Fruit fly (Drosophila melanogaster) whole organism, embryonic: ENCODE measurements around the gene CG11279.

Experiments used
- CG1024 ChIP-seq: fragments of 200-800 bp; sonication (Bioruptor generic); IDR thresholded peaks from 2 replicates; pipeline ENCODE4 v1.3.6; 2022; ENCODE audit warnings: missing biosample characterization, missing genetic modification characterization
- CG10565 ChIP-seq: fragments of 200-800 bp; sonication (Bioruptor generic); optimal IDR thresholded peaks from 3 replicates; lab custom pipeline; 2016; ENCODE audit warnings: missing biosample characterization, mild to moderate bottlenecking, missing genetic modification characterization
- CG11504 ChIP-seq: fragments of 200-800 bp; sonication (Bioruptor generic); optimal IDR thresholded peaks from 3 replicates; lab custom pipeline; 2019; ENCODE audit warnings: missing biosample characterization, mild to moderate bottlenecking, missing genetic modification characterization, moderate library complexity
- CG11695 ChIP-seq: fragments of 200-800 bp; sonication (Bioruptor generic); IDR thresholded peaks from 3 replicates; pipeline ENCODE4 v1.3.6; 2022; ENCODE audit warnings: missing biosample characterization, missing genetic modification characterization
- CG11696 ChIP-seq: fragments of 200-800 bp; sonication (Bioruptor generic); IDR thresholded peaks from 2 replicates; pipeline ENCODE4 v1.3.6; 2022; ENCODE audit warnings: missing biosample characterization, missing genetic modification characterization
- CG12071 ChIP-seq: fragments of 200-800 bp; sonication (Bioruptor generic); optimal IDR thresholded peaks from 3 replicates; lab custom pipeline; 2018; ENCODE audit warnings: missing biosample characterization, mild to moderate bottlenecking, missing genetic modification characterization
- CG12155 ChIP-seq: fragments of 200-800 bp; sonication (Bioruptor generic); optimal IDR thresholded peaks from 3 replicates; lab custom pipeline; 2016; ENCODE audit warnings: missing biosample characterization, missing genetic modification characterization
- CG12219 ChIP-seq: fragments of 200-800 bp; sonication (Bioruptor generic); optimal IDR thresholded peaks from 3 replicates; lab custom pipeline; 2018; ENCODE audit warnings: missing biosample characterization, mild to moderate bottlenecking, missing genetic modification characterization
- CG12236 ChIP-seq: fragments of 200-800 bp; sonication (Bioruptor generic); optimal IDR thresholded peaks from 2 replicates; lab custom pipeline; 2016; ENCODE audit warnings: missing biosample characterization, missing genetic modification characterization
- CG13775 ChIP-seq: fragments of 200-800 bp; sonication (Bioruptor generic); optimal IDR thresholded peaks from 3 replicates; lab custom pipeline; 2017; ENCODE audit warnings: missing biosample characterization, mild to moderate bottlenecking, missing genetic modification characterization
- CG14050 ChIP-seq: fragments of 200-800 bp; sonication (Bioruptor generic); IDR thresholded peaks from 3 replicates; pipeline ENCODE4 v1.3.6; 2022; ENCODE audit warnings: missing biosample characterization, missing genetic modification characterization
- CG14441 ChIP-seq: fragments of 200-800 bp; sonication (Bioruptor generic); IDR thresholded peaks from 2 replicates; pipeline ENCODE4 v1.3.6; 2022; ENCODE audit warnings: missing biosample characterization, missing genetic modification characterization
- CG17568 ChIP-seq: fragments of 200-800 bp; sonication (Bioruptor generic); optimal IDR thresholded peaks from 2 replicates; lab custom pipeline; 2018; ENCODE audit warnings: missing biosample characterization, mild to moderate bottlenecking, missing genetic modification characterization, moderate library complexity
- CG18619 ChIP-seq: fragments of 200-800 bp; sonication (Bioruptor generic); optimal IDR thresholded peaks from 3 replicates; lab custom pipeline; 2017; ENCODE audit warnings: missing biosample characterization, mild to moderate bottlenecking, missing genetic modification characterization
- CG2678 ChIP-seq: fragments of 200-800 bp; sonication (Bioruptor generic); optimal IDR thresholded peaks from 3 replicates; lab custom pipeline; 2019; ENCODE audit warnings: missing biosample characterization, mild to moderate bottlenecking, missing genetic modification characterization, moderate library complexity
- CG31365 ChIP-seq: fragments of 200-800 bp; sonication (Bioruptor generic); optimal IDR thresholded peaks from 2 replicates; lab custom pipeline; 2018; ENCODE audit warnings: missing biosample characterization, mild to moderate bottlenecking, missing genetic modification characterization
- CG32767 ChIP-seq: fragments of 200-800 bp; sonication (Bioruptor generic); IDR thresholded peaks from 2 replicates; pipeline ENCODE4 v1.3.6; 2022; ENCODE audit warnings: missing biosample characterization, missing genetic modification characterization
- CG3281 ChIP-seq: fragments of 200-800 bp; sonication (Bioruptor generic); optimal IDR thresholded peaks from 3 replicates; lab custom pipeline; 2017; ENCODE audit warnings: missing biosample characterization, mild to moderate bottlenecking, missing genetic modification characterization
- CG6813 ChIP-seq: fragments of 200-800 bp; sonication (Bioruptor generic); optimal IDR thresholded peaks from 2 replicates; lab custom pipeline; 2017; ENCODE audit warnings: missing biosample characterization, missing genetic modification characterization, mild to moderate bottlenecking, moderate library complexity, missing genetic modification reagents
- CG7556 ChIP-seq: fragments of 200-800 bp; sonication (Bioruptor generic); optimal IDR thresholded peaks from 2 replicates; lab custom pipeline; 2017; ENCODE audit warnings: missing biosample characterization, mild to moderate bottlenecking, missing genetic modification characterization
- CG9817 ChIP-seq: fragments of 200-800 bp; sonication (Bioruptor generic); optimal IDR thresholded peaks from 2 replicates; lab custom pipeline; 2018; ENCODE audit warnings: missing biosample characterization, mild to moderate bottlenecking, missing genetic modification characterization, moderate library complexity
- CG9876 ChIP-seq: fragments of 200-800 bp; sonication (Bioruptor generic); optimal IDR thresholded peaks from 2 replicates; lab custom pipeline; 2016; ENCODE audit warnings: missing biosample characterization, missing genetic modification characterization
- Dp ChIP-seq: fragments of 200-800 bp; sonication (Bioruptor generic); optimal IDR thresholded peaks from 2 replicates; lab custom pipeline; 2018; ENCODE audit warnings: missing biosample characterization, mild to moderate bottlenecking, missing genetic modification characterization, moderate library complexity
- E2f1 ChIP-seq: fragments of 200-800 bp; sonication (Bioruptor generic); IDR thresholded peaks from 2 replicates; pipeline ENCODE4 v1.3.6; 2022; ENCODE audit warnings: missing biosample characterization, missing genetic modification characterization
- Fer1 ChIP-seq: fragments of 200-800 bp; sonication (Bioruptor generic); optimal IDR thresholded peaks from 2 replicates; lab custom pipeline; 2017; ENCODE audit warnings: missing biosample characterization, mild to moderate bottlenecking, missing genetic modification characterization
- Fer3 ChIP-seq: fragments of 200-800 bp; sonication (Bioruptor generic); optimal IDR thresholded peaks from 2 replicates; lab custom pipeline; 2018; ENCODE audit warnings: missing biosample characterization, mild to moderate bottlenecking, missing genetic modification characterization, moderate library complexity
- Hmr ChIP-seq: fragments of 200-800 bp; sonication (Bioruptor generic); optimal IDR thresholded peaks from 3 replicates; lab custom pipeline; 2017; ENCODE audit warnings: mild to moderate bottlenecking, missing biosample characterization, missing genetic modification reagents, missing genetic modification characterization
- Hmx ChIP-seq: fragments of 200-800 bp; sonication (Bioruptor generic); optimal IDR thresholded peaks from 2 replicates; lab custom pipeline; 2016; ENCODE audit warnings: missing biosample characterization, missing genetic modification characterization
- Jarid2 ChIP-seq: fragments of 200-800 bp; sonication (Bioruptor generic); optimal IDR thresholded peaks from 3 replicates; lab custom pipeline; 2017; ENCODE audit warnings: mild to moderate bottlenecking, missing biosample characterization, missing genetic modification reagents, missing genetic modification characterization
- Lpt ChIP-seq: fragments of >200 bp; optimal IDR thresholded peaks from 2 replicates; lab custom pipeline; 2018; ENCODE audit warnings: missing biosample characterization, missing genetic modification characterization
- Mes4 ChIP-seq: fragments of 200-800 bp; sonication (Bioruptor generic); optimal IDR thresholded peaks from 2 replicates; lab custom pipeline; 2016; ENCODE audit warnings: missing biosample characterization, missing genetic modification characterization
- NC2β ChIP-seq: fragments of 200-800 bp; sonication (Bioruptor generic); optimal IDR thresholded peaks from 2 replicates; lab custom pipeline; 2016; ENCODE audit warnings: missing biosample characterization, missing genetic modification characterization
- Ptx1 ChIP-seq: fragments of 200-800 bp; sonication (Bioruptor generic); IDR thresholded peaks from 2 replicates; pipeline ENCODE4 v1.3.6; 2022; ENCODE audit warnings: missing biosample characterization, missing genetic modification characterization
- Rx ChIP-seq: fragments of 200-800 bp; sonication (Bioruptor generic); IDR thresholded peaks from 2 replicates; pipeline ENCODE4 v1.3.6; 2022; ENCODE audit warnings: missing biosample characterization, missing genetic modification characterization
- ara ChIP-seq: fragments of 200-800 bp; sonication (Bioruptor generic); IDR thresholded peaks from 2 replicates; pipeline ENCODE4 v1.3.6; 2022; ENCODE audit warnings: missing biosample characterization, missing genetic modification characterization
- caup ChIP-seq: fragments of 200-800 bp; sonication (Bioruptor generic); optimal IDR thresholded peaks from 3 replicates; lab custom pipeline; 2017; ENCODE audit warnings: missing biosample characterization, mild to moderate bottlenecking, missing genetic modification characterization, moderate library complexity; ENCODE audit not compliant: severe bottlenecking
- corto ChIP-seq: fragments of 200-800 bp; sonication (Bioruptor generic); optimal IDR thresholded peaks from 2 replicates; lab custom pipeline; 2016; ENCODE audit warnings: missing biosample characterization, mild to moderate bottlenecking, missing genetic modification characterization, moderate library complexity
- dysf ChIP-seq: fragments of 200-800 bp; sonication (Bioruptor generic); IDR thresholded peaks from 3 replicates; pipeline ENCODE4 v1.3.6; 2022; ENCODE audit warnings: missing biosample characterization, missing genetic modification characterization
- eve ChIP-seq, 2 experiments: fragments of >200 bp; optimal IDR thresholded peaks; 2 replicates each; lab custom pipeline; 2017; ENCODE audit warnings: missing biosample characterization in 2 of 2, missing genetic modification characterization in 2 of 2
- ftz-f1 ChIP-seq: fragments of 200-800 bp; sonication (Bioruptor generic); optimal IDR thresholded peaks from 2 replicates; lab custom pipeline; 2016; ENCODE audit warnings: missing biosample characterization, missing genetic modification characterization
- gcm ChIP-seq: fragments of 200-800 bp; sonication (Bioruptor generic); optimal IDR thresholded peaks from 2 replicates; lab custom pipeline; 2019; ENCODE audit warnings: missing biosample characterization, mild to moderate bottlenecking, missing genetic modification characterization, moderate library complexity
- ind ChIP-seq: fragments of 200-800 bp; sonication (Bioruptor generic); optimal IDR thresholded peaks from 3 replicates; lab custom pipeline; 2016; ENCODE audit warnings: missing biosample characterization, missing genetic modification characterization
- insv ChIP-seq, 2 experiments: fragments of 200-800 bp; sonication (Bioruptor generic); optimal IDR thresholded peaks; 3 replicates each; lab custom pipeline; 2016 to 2018; ENCODE audit warnings: missing biosample characterization in 2 of 2, missing genetic modification characterization in 2 of 2
- jumu ChIP-seq: fragments of 200-800 bp; sonication (Bioruptor generic); optimal IDR thresholded peaks from 3 replicates; lab custom pipeline; 2016; ENCODE audit warnings: missing biosample characterization, missing genetic modification characterization
- ken ChIP-seq: fragments of 200-800 bp; sonication (Bioruptor generic); IDR thresholded peaks from 3 replicates; pipeline ENCODE4 v1.3.6; 2022; ENCODE audit warnings: missing biosample characterization, missing genetic modification characterization
- luna ChIP-seq: fragments of 200-800 bp; sonication (Bioruptor generic); optimal IDR thresholded peaks from 2 replicates; lab custom pipeline; 2016; ENCODE audit warnings: missing biosample characterization, missing genetic modification characterization
- nmo ChIP-seq: fragments of 200-800 bp; sonication (Bioruptor generic); optimal IDR thresholded peaks from 2 replicates; lab custom pipeline; 2018; ENCODE audit warnings: missing biosample characterization, mild to moderate bottlenecking, missing genetic modification characterization, moderate library complexity
- ranshi ChIP-seq: fragments of 200-800 bp; sonication (Bioruptor generic); IDR thresholded peaks from 2 replicates; pipeline ENCODE4 v1.3.6; 2022; ENCODE audit warnings: missing biosample characterization, missing genetic modification characterization
- sd ChIP-seq: fragments of 200-800 bp; sonication (Bioruptor generic); optimal IDR thresholded peaks from 3 replicates; lab custom pipeline; 2018; ENCODE audit warnings: missing biosample characterization, mild to moderate bottlenecking, missing genetic modification characterization, moderate library complexity
- sens-2 ChIP-seq: fragments of 200-800 bp; sonication (Bioruptor generic); IDR thresholded peaks from 2 replicates; pipeline ENCODE4 v1.3.6; 2022; ENCODE audit warnings: missing biosample characterization, missing genetic modification characterization
- sima ChIP-seq: fragments of 200-800 bp; sonication (Bioruptor generic); optimal IDR thresholded peaks from 2 replicates; lab custom pipeline; 2016; ENCODE audit warnings: missing biosample characterization, missing genetic modification characterization
- vfl ChIP-seq: fragments of 200-800 bp; sonication (Bioruptor generic); optimal IDR thresholded peaks from 2 replicates; lab custom pipeline; 2016; ENCODE audit warnings: missing biosample characterization, missing genetic modification characterization

Gene CG11279

DNA sequence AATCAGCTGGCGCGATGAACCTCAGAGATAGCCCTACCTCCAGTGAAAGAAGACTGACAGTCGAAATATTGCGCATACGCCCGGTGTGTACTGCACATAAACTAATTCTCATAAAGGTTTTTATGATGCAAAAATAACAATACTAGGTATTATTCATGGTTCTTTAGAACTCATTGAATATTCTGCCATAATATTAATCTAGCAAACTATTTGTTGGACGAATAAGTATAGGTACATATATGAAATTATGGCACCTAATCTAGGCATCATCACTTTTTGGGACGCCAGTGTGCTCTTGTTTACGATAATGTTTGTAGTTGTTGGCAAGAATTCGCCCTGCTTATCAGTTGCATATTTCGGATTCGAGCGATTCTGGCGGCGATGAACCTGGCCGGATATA is 25.1 kb upstream of the CG11279 start (continued):
- TF ChIP-seq CG2678 (tag; lab: Kevin White, UChicago) (peak; percentile 61), CG13775 (no peak), vfl (GFP tag; lab: Kevin White, UChicago) (no peak), NC2β (GFP tag; lab: Kevin White, UChicago) (no peak), CG11695 (GFP tag; lab: Robert Waterston, UW) (peak; percentile 61; the same call in 1 of the 3 replicates), CG11504 (tag; lab: Kevin White, UChicago) (peak; percentile 43), CG9817 (tag; lab: Kevin White, UChicago) (no peak), E2f1 (GFP tag; lab: Robert Waterston, UW) (peak; percentile 35; the same call in 1 of the 2 replicates), Mes4 (no peak), eve (GFP tag; optimal IDR thresholded peaks at IDR 0.05; lab: Kevin White, UChicago) (peak in 1 of 2 experiments; percentile 89), ranshi (GFP tag; lab: Robert Waterston, UW) (0 out of 2 replicates have a peak, but pooled peaks have one; percentile 7), dysf (GFP tag; lab: Robert Waterston, UW) (0 out of 3 replicates have a peak, but pooled peaks have one; percentile 31), CG11696 (GFP tag; lab: Robert Waterston, UW) (no peak), CG17568 (GFP tag; lab: Kevin White, UChicago) (no peak), CG10565 (GFP tag; lab: Kevin White, UChicago) (no peak), caup (peak; percentile 28), Lpt (GFP tag; lab: Kevin White, UChicago) (no peak), gcm (GFP tag; lab: Kevin White, UChicago) (no peak), sima (GFP tag; lab: Kevin White, UChicago) (no peak), CG31365 (tag; lab: Kevin White, UChicago) (no peak), sd (tag; lab: Kevin White, UChicago) (peak; percentile 97), Jarid2 (no peak), Ptx1 (GFP tag; lab: Robert Waterston, UW) (peak; percentile 62), CG12219 (peak; percentile 2), CG18619 (GFP tag; lab: Kevin White, UChicago) (peak; percentile 3), nmo (GFP tag; lab: Kevin White, UChicago) (no peak), CG32767 (no peak), ara (GFP tag; lab: Robert Waterston, UW) (no peak), insv (GFP tag; optimal IDR thresholded peaks at IDR 0.05; lab: Kevin White, UChicago) (no peak), Fer1 (GFP tag; lab: Kevin White, UChicago) (peak; percentile 29), CG9876 (GFP tag; lab: Kevin White, UChicago) (no peak), Hmr (GFP tag; lab: Kevin White, UChicago) (peak; percentile 37), ken (GFP tag; lab: Robert Waterston, UW) (no peak), CG14050 (GFP tag; lab: Robert Waterston, UW) (no peak), luna (GFP tag; lab: Kevin White, UChicago) (no peak), CG12236 (GFP tag; lab: Kevin White, UChicago) (no peak), CG6813 (no peak), CG7556 (GFP tag; lab: Kevin White, UChicago) (peak; percentile 3), Rx (GFP tag; lab: Robert Waterston, UW) (no peak), CG1024 (GFP tag; lab: Robert Waterston, UW) (no peak), CG12155 (GFP tag; lab: Kevin White, UChicago) (peak; percentile 6), corto (GFP tag; lab: Kevin White, UChicago) (no peak), CG14441 (GFP tag; lab: Robert Waterston, UW) (0 out of 2 replicates have a peak, but pooled peaks have one; percentile 27), jumu (peak; percentile 7), Fer3 (tag; lab: Kevin White, UChicago) (peak; percentile 19), Hmx (no peak), ind (GFP tag; lab: Kevin White, UChicago) (peak; percentile 8), CG3281 (GFP tag; lab: Kevin White, UChicago) (no peak), CG12071 (GFP tag; lab: Kevin White, UChicago) (peak; percentile 3), Dp (GFP tag; lab: Kevin White, UChicago) (no peak), ftz-f1 (GFP tag; lab: Kevin White, UChicago) (no peak), sens-2 (GFP tag; lab: Robert Waterston, UW) (no peak)
